Worm (Caenorhabditis elegans) whole organism, L4 larva: ENCODE data around the gene nhr-212.

ENCODE experiments used
- ZK337.2 ChIP-seq: fragments of 200-800 bp; sonication (Bioruptor generic); IDR thresholded peaks from 2 replicates; pipeline ENCODE4 v1.3.6; 2022; ENCODE audit warnings: missing genetic modification reagents, missing genetic modification characterization, missing compliant biosample characterization
- ceh-28 ChIP-seq: fragments of 150-350 bp; optimal IDR thresholded peaks from 2 replicates; lab custom pipeline; 2014; ENCODE audit warnings: missing biosample characterization, missing genetic modification reagents, missing genetic modification characterization
- ceh-62 ChIP-seq: sonication (generic microtip); optimal IDR thresholded peaks from 2 replicates; lab custom pipeline; 2017; ENCODE audit warnings: missing biosample characterization, missing genetic modification characterization
- mdl-1 ChIP-seq, 2 experiments: fragments of 150-350 bp in 1 of 2; sonication (generic microtip) in 1 of 2; optimal IDR thresholded peaks; 2 replicates each; lab custom pipeline; 2014 to 2017; ENCODE audit warnings: missing biosample characterization in 2 of 2, missing genetic modification characterization in 2 of 2
- mes-2 ChIP-seq: sonication (generic microtip); optimal IDR thresholded peaks from 2 replicates; lab custom pipeline; 2016; ENCODE audit warnings: missing genotype, mild to moderate bottlenecking, missing genetic modification characterization, missing compliant biosample characterization; ENCODE audit not compliant: poor library complexity, severe bottlenecking
- nhr-11 ChIP-seq: fragments of 150-350 bp; optimal IDR thresholded peaks from 2 replicates; lab custom pipeline; 2014; ENCODE audit warnings: missing biosample characterization, missing genetic modification characterization
- pqm-1 ChIP-seq: sonication (generic microtip); optimal IDR thresholded peaks from 2 replicates; lab custom pipeline; 2017; ENCODE audit warnings: missing biosample characterization, missing genetic modification characterization
- rbr-2 ChIP-seq: sonication (generic microtip); optimal IDR thresholded peaks from 2 replicates; lab custom pipeline; 2016; ENCODE audit warnings: missing genotype, missing genetic modification characterization, missing compliant biosample characterization
- sdz-12 ChIP-seq: fragments of 200-800 bp; sonication (Bioruptor generic); optimal IDR thresholded peaks from 2 replicates; lab custom pipeline; 2018; ENCODE audit warnings: mild to moderate bottlenecking, missing genetic modification characterization, missing compliant biosample characterization
- snpc-4 ChIP-seq: fragments of 150-350 bp; optimal IDR thresholded peaks from 2 replicates; lab custom pipeline; 2014; ENCODE audit warnings: missing biosample characterization, missing genetic modification characterization
- spr-3 ChIP-seq: fragments of 200-800 bp; sonication (Bioruptor generic); optimal IDR thresholded peaks from 2 replicates; lab custom pipeline; 2018; ENCODE audit warnings: mild to moderate bottlenecking, missing genetic modification characterization, missing compliant biosample characterization
- unc-39 ChIP-seq: sonication (generic microtip); optimal IDR thresholded peaks from 2 replicates; lab custom pipeline; 2017; ENCODE audit warnings: missing biosample characterization, missing genetic modification characterization

ce11 chrV:503728-504127 is 19.1 kb downstream of the nhr-212 start, which contains the start of gene srlf-35:
- TF ChIP-seq unc-39 (tag; lab: Kevin White, UChicago), result no peak
- no peak for TF ChIP-seq ZK337.2
- TF ChIP-seq ceh-28 (tag; lab: Kevin White, UChicago), result no peak
- TF ChIP-seq rbr-2 (tag; lab: Kevin White, UChicago), result no peak
- TF ChIP-seq mes-2, result no peak
- TF ChIP-seq pqm-1, result no peak
- no peak for TF ChIP-seq ceh-62 (tag; lab: Kevin White, UChicago)
- no peak for TF ChIP-seq snpc-4 (tag; lab: Kevin White, UChicago)
- TF ChIP-seq mdl-1 (tag; optimal IDR thresholded peaks at IDR 0.05; lab: Kevin White, UChicago), result no peak
- TF ChIP-seq sdz-12, result no peak
- no peak for TF ChIP-seq spr-3 (GFP tag; lab: Kevin White, UChicago)
- TF ChIP-seq nhr-11 (tag; lab: Kevin White, UChicago), result no peak
